Fruit fly (Drosophila melanogaster) whole organism, embryonic: ENCODE results near the gene Tgt.

Experiments used
- CG10147 ChIP-seq: fragments of 200-800 bp; sonication (Bioruptor generic); optimal IDR thresholded peaks from 2 replicates; lab custom pipeline; 2019; ENCODE audit warnings: missing biosample characterization, mild to moderate bottlenecking, missing genetic modification characterization, moderate library complexity
- CG1024 ChIP-seq: fragments of 200-800 bp; sonication (Bioruptor generic); IDR thresholded peaks from 2 replicates; pipeline ENCODE4 v1.3.6; 2022; ENCODE audit warnings: missing biosample characterization, missing genetic modification characterization
- CG10959 ChIP-seq: fragments of 200-800 bp; sonication (Bioruptor generic); IDR thresholded peaks from 2 replicates; pipeline ENCODE4 v1.3.6; 2022; ENCODE audit warnings: missing biosample characterization, missing genetic modification characterization
- CG11504 ChIP-seq: fragments of 200-800 bp; sonication (Bioruptor generic); optimal IDR thresholded peaks from 3 replicates; lab custom pipeline; 2019; ENCODE audit warnings: missing biosample characterization, mild to moderate bottlenecking, missing genetic modification characterization, moderate library complexity
- CG12659 ChIP-seq: fragments of 200-800 bp; sonication (Bioruptor generic); optimal IDR thresholded peaks from 3 replicates; lab custom pipeline; 2017; ENCODE audit warnings: mild to moderate bottlenecking, missing biosample characterization, missing genetic modification reagents, missing genetic modification characterization
- CG13775 ChIP-seq: fragments of 200-800 bp; sonication (Bioruptor generic); optimal IDR thresholded peaks from 3 replicates; lab custom pipeline; 2017; ENCODE audit warnings: missing biosample characterization, mild to moderate bottlenecking, missing genetic modification characterization
- CG1647 ChIP-seq: fragments of 200-800 bp; sonication (Bioruptor generic); optimal IDR thresholded peaks from 3 replicates; lab custom pipeline; 2016; ENCODE audit warnings: missing biosample characterization, missing genetic modification characterization
- CG18011 ChIP-seq: fragments of 200-800 bp; sonication (Bioruptor generic); optimal IDR thresholded peaks from 2 replicates; lab custom pipeline; 2017; ENCODE audit warnings: missing biosample characterization, missing genetic modification characterization, mild to moderate bottlenecking, moderate library complexity, missing genotype
- CG2120 ChIP-seq: fragments of 200-800 bp; sonication (Bioruptor generic); optimal IDR thresholded peaks from 3 replicates; lab custom pipeline; 2016; ENCODE audit warnings: missing biosample characterization, missing genetic modification characterization
- CG2678 ChIP-seq: fragments of 200-800 bp; sonication (Bioruptor generic); optimal IDR thresholded peaks from 3 replicates; lab custom pipeline; 2019; ENCODE audit warnings: missing biosample characterization, mild to moderate bottlenecking, missing genetic modification characterization, moderate library complexity
- CG2712 ChIP-seq: fragments of 200-800 bp; optimal IDR thresholded peaks from 3 replicates; lab custom pipeline; 2019; ENCODE audit warnings: missing biosample characterization, mild to moderate bottlenecking, missing genetic modification characterization, moderate library complexity
- CG31441 ChIP-seq: fragments of 200-800 bp; sonication (Bioruptor generic); IDR thresholded peaks from 2 replicates; pipeline ENCODE4 v1.3.6; 2022; ENCODE audit warnings: missing biosample characterization, missing genetic modification characterization
- CG3281 ChIP-seq: fragments of 200-800 bp; sonication (Bioruptor generic); optimal IDR thresholded peaks from 3 replicates; lab custom pipeline; 2017; ENCODE audit warnings: missing biosample characterization, mild to moderate bottlenecking, missing genetic modification characterization
- CG7556 ChIP-seq: fragments of 200-800 bp; sonication (Bioruptor generic); optimal IDR thresholded peaks from 2 replicates; lab custom pipeline; 2017; ENCODE audit warnings: missing biosample characterization, mild to moderate bottlenecking, missing genetic modification characterization
- CG7839 ChIP-seq: fragments of 200-800 bp; sonication (Bioruptor generic); optimal IDR thresholded peaks from 3 replicates; lab custom pipeline; 2018; ENCODE audit warnings: missing biosample characterization, mild to moderate bottlenecking, missing genetic modification characterization, moderate library complexity
- CoRest ChIP-seq: fragments of 200-800 bp; sonication (Bioruptor generic); optimal IDR thresholded peaks from 3 replicates; lab custom pipeline; 2018; ENCODE audit warnings: missing biosample characterization, mild to moderate bottlenecking, missing genetic modification characterization, moderate library complexity
- Deaf1 ChIP-seq: fragments of 200-800 bp; optimal IDR thresholded peaks from 3 replicates; lab custom pipeline; 2019; ENCODE audit warnings: missing biosample characterization, mild to moderate bottlenecking, missing genetic modification characterization, moderate library complexity
- Dek ChIP-seq: fragments of 200-800 bp; sonication (Bioruptor generic); optimal IDR thresholded peaks from 3 replicates; lab custom pipeline; 2019; ENCODE audit warnings: missing biosample characterization, mild to moderate bottlenecking, missing genetic modification characterization, moderate library complexity
- Eip74EF ChIP-seq, 2 experiments: fragments of 200-800 bp in 1 of 2; fragments of >200 bp in 1 of 2; sonication (Bioruptor generic) in 1 of 2; optimal IDR thresholded peaks; 2 replicates each; lab custom pipeline; 2017 to 2019; ENCODE audit warnings: missing biosample characterization in 2 of 2, missing genetic modification characterization in 2 of 2, mild to moderate bottlenecking in 1 of 2, moderate library complexity in 1 of 2
- Fer1 ChIP-seq: fragments of 200-800 bp; sonication (Bioruptor generic); optimal IDR thresholded peaks from 2 replicates; lab custom pipeline; 2017; ENCODE audit warnings: missing biosample characterization, mild to moderate bottlenecking, missing genetic modification characterization
- HLH3B ChIP-seq: fragments of 200-800 bp; sonication (Bioruptor generic); IDR thresholded peaks from 2 replicates; pipeline ENCODE4 v1.3.6; 2022; ENCODE audit warnings: missing biosample characterization, missing genetic modification characterization
- Hey ChIP-seq: fragments of 200-800 bp; sonication (Bioruptor generic); optimal IDR thresholded peaks from 3 replicates; lab custom pipeline; 2018; ENCODE audit warnings: missing biosample characterization, mild to moderate bottlenecking, missing genetic modification characterization
- Hmr ChIP-seq: fragments of 200-800 bp; sonication (Bioruptor generic); optimal IDR thresholded peaks from 3 replicates; lab custom pipeline; 2017; ENCODE audit warnings: mild to moderate bottlenecking, missing biosample characterization, missing genetic modification reagents, missing genetic modification characterization
- Mad ChIP-seq: fragments of 200-800 bp; sonication (Bioruptor generic); optimal IDR thresholded peaks from 2 replicates; lab custom pipeline; 2016; ENCODE audit warnings: missing biosample characterization, missing genetic modification characterization
- Meics ChIP-seq: fragments of 200-800 bp; sonication (Bioruptor generic); optimal IDR thresholded peaks from 2 replicates; lab custom pipeline; 2017; ENCODE audit warnings: missing biosample characterization, mild to moderate bottlenecking, missing genetic modification characterization
- NFAT ChIP-seq: fragments of 200-800 bp; sonication (Bioruptor generic); IDR thresholded peaks from 2 replicates; pipeline ENCODE4 v1.3.6; 2022; ENCODE audit warnings: missing biosample characterization, missing genetic modification characterization
- NfI ChIP-seq: fragments of 200-800 bp; sonication (Bioruptor generic); optimal IDR thresholded peaks from 3 replicates; lab custom pipeline; 2018; ENCODE audit warnings: missing biosample characterization, mild to moderate bottlenecking, missing genetic modification characterization, moderate library complexity
- Sox102F ChIP-seq: fragments of 200-800 bp; sonication (Bioruptor generic); optimal IDR thresholded peaks from 2 replicates; lab custom pipeline; 2018; ENCODE audit warnings: missing biosample characterization, mild to moderate bottlenecking, missing genetic modification characterization, moderate library complexity
- Stat92E ChIP-seq, 3 experiments: fragments of >200 bp in 2 of 3; fragments of 200-800 bp in 1 of 3; sonication (Bioruptor generic) in 1 of 3; optimal IDR thresholded peaks; 2 replicates each; lab custom pipeline; 2017 to 2019; ENCODE audit warnings: missing biosample characterization in 3 of 3, missing genetic modification characterization in 3 of 3, mild to moderate bottlenecking in 1 of 3, moderate library complexity in 1 of 3
- Usf ChIP-seq: fragments of 200-800 bp; sonication (Bioruptor generic); optimal IDR thresholded peaks from 2 replicates; lab custom pipeline; 2017; ENCODE audit warnings: missing genotype, missing biosample characterization, missing genetic modification characterization
- Xbp1 ChIP-seq: fragments of 200-800 bp; sonication (Bioruptor generic); optimal IDR thresholded peaks from 3 replicates; lab custom pipeline; 2016; ENCODE audit warnings: missing biosample characterization, mild to moderate bottlenecking, missing genetic modification characterization
- ash1 ChIP-seq: fragments of 200-800 bp; sonication (Bioruptor generic); optimal IDR thresholded peaks from 2 replicates; lab custom pipeline; 2018; ENCODE audit warnings: missing biosample characterization, mild to moderate bottlenecking, missing genetic modification characterization
- bcd ChIP-seq: fragments of 200-800 bp; sonication (Bioruptor generic); optimal IDR thresholded peaks from 2 replicates; lab custom pipeline; 2017; ENCODE audit warnings: missing biosample characterization, mild to moderate bottlenecking, missing genetic modification characterization
- bigmax ChIP-seq: fragments of 200-800 bp; sonication (Bioruptor generic); optimal IDR thresholded peaks from 2 replicates; lab custom pipeline; 2018; ENCODE audit warnings: missing biosample characterization, mild to moderate bottlenecking, missing genetic modification characterization
- br ChIP-seq: fragments of >200 bp; optimal IDR thresholded peaks from 2 replicates; lab custom pipeline; 2017
- caup ChIP-seq: fragments of 200-800 bp; sonication (Bioruptor generic); optimal IDR thresholded peaks from 3 replicates; lab custom pipeline; 2017; ENCODE audit warnings: missing biosample characterization, mild to moderate bottlenecking, missing genetic modification characterization, moderate library complexity; ENCODE audit not compliant: severe bottlenecking
- chinmo ChIP-seq: fragments of 200-800 bp; sonication (Bioruptor generic); IDR thresholded peaks from 4 replicates; pipeline ENCODE4 v1.3.6; 2022; ENCODE audit warnings: missing biosample characterization, missing genetic modification characterization; ENCODE audit not compliant: partially characterized antibody
- dan ChIP-seq: fragments of 200-800 bp; sonication (Bioruptor generic); IDR thresholded peaks from 2 replicates; pipeline ENCODE4 v1.3.6; 2022; ENCODE audit warnings: missing biosample characterization, missing genetic modification characterization
- grau ChIP-seq: fragments of 200-800 bp; optimal IDR thresholded peaks from 3 replicates; lab custom pipeline; 2019; ENCODE audit warnings: missing biosample characterization, mild to moderate bottlenecking, missing genetic modification characterization, moderate library complexity
- gt ChIP-seq: fragments of 200-800 bp; sonication (Bioruptor generic); IDR thresholded peaks from 2 replicates; pipeline ENCODE4 v1.3.6; 2022; ENCODE audit warnings: missing biosample characterization, missing genetic modification characterization
- lab ChIP-seq: fragments of 200-800 bp; sonication (Bioruptor generic); optimal IDR thresholded peaks from 3 replicates; lab custom pipeline; 2017; ENCODE audit warnings: missing biosample characterization, missing genetic modification characterization, mild to moderate bottlenecking, moderate library complexity, missing genetic modification reagents
- phol ChIP-seq: fragments of 200-800 bp; sonication (Bioruptor generic); optimal IDR thresholded peaks from 3 replicates; lab custom pipeline; 2018; ENCODE audit warnings: missing biosample characterization, mild to moderate bottlenecking, missing genetic modification characterization, moderate library complexity
- prd ChIP-seq, 3 experiments: fragments of >200 bp in 2 of 3; fragments of 200-800 bp in 1 of 3; sonication (Bioruptor generic) in 1 of 3; optimal IDR thresholded peaks in 2 of 3; IDR thresholded peaks in 1 of 3; 2 replicates in 2 of 3; 3 replicates in 1 of 3; pipeline versions ENCODE4 v1.3.6 to Lab custom; 2017 to 2022; ENCODE audit warnings: missing biosample characterization in 1 of 3, missing genetic modification characterization in 1 of 3
- row ChIP-seq: fragments of 200-800 bp; sonication (Bioruptor generic); IDR thresholded peaks from 3 replicates; pipeline ENCODE4 v1.3.6; 2022; ENCODE audit warnings: missing biosample characterization, missing genetic modification characterization
- sens ChIP-seq: fragments of 200-800 bp; sonication (Bioruptor generic); peaks from one replicate; lab custom pipeline; 2016; ENCODE audit warnings: missing biosample characterization, missing genetic modification characterization
- slbo ChIP-seq: fragments of 200-800 bp; sonication (Bioruptor generic); IDR thresholded peaks from 2 replicates; pipeline ENCODE4 v1.3.6; 2022; ENCODE audit warnings: missing biosample characterization, missing genetic modification characterization
- tin ChIP-seq: fragments of 200-800 bp; sonication (Bioruptor generic); optimal IDR thresholded peaks from 3 replicates; lab custom pipeline; 2016; ENCODE audit warnings: missing biosample characterization, missing genetic modification characterization
- unpg ChIP-seq: fragments of 200-800 bp; sonication (Bioruptor generic); optimal IDR thresholded peaks from 3 replicates; lab custom pipeline; 2018; ENCODE audit warnings: missing biosample characterization, mild to moderate bottlenecking, missing genetic modification characterization, moderate library complexity

The Tgt gene

dm6 chr2L:1135495-1135894 is 48.4 kb upstream of the Tgt start (continued):
- TF ChIP-seq Eip74EF (GFP tag; optimal IDR thresholded peaks at IDR 0.05; lab: Kevin White, UChicago) = no peak
- TF ChIP-seq Fer1 (GFP tag; lab: Kevin White, UChicago) = peak; percentile 50
- peak; percentile 47 for TF ChIP-seq CG3281
- no peak for TF ChIP-seq gt
- TF ChIP-seq CG11504 (tag; lab: Kevin White, UChicago) = no peak
- peak; percentile 5 for TF ChIP-seq phol (tag; lab: Kevin White, UChicago)
- TF ChIP-seq tin (GFP tag; lab: Kevin White, UChicago) = no peak
- peak; percentile 16 for TF ChIP-seq CG12659 (GFP tag; lab: Kevin White, UChicago)
- no peak for TF ChIP-seq br (lab: Kevin White, UChicago)
- peak; percentile 36 for TF ChIP-seq grau (tag; lab: Kevin White, UChicago)
- TF ChIP-seq CG13775 (GFP tag; lab: Kevin White, UChicago) = peak; percentile 16
- 0 out of 2 replicates have a peak, but pooled peaks have one; percentile 30 for TF ChIP-seq CG31441 (GFP tag; lab: Robert Waterston, UW)
- peak; percentile 26 for TF ChIP-seq caup (GFP tag; lab: Kevin White, UChicago)
- TF ChIP-seq CG1647 (GFP tag; lab: Kevin White, UChicago) = no peak
- no peak for TF ChIP-seq Hey
- peak; percentile 42 for TF ChIP-seq CG2120 (GFP tag; lab: Kevin White, UChicago)
- no peak for TF ChIP-seq CG10959 (GFP tag; lab: Robert Waterston, UW)
- peak; percentile 29 for TF ChIP-seq Dek (tag; lab: Kevin White, UChicago)
- no peak for TF ChIP-seq chinmo (GFP tag; lab: Robert Waterston, UW)
- TF ChIP-seq CG7839 (tag; lab: Kevin White, UChicago) = peak; percentile 19
- TF ChIP-seq sens (GFP tag; lab: Kevin White, UChicago) = peak; percentile 45
- 0 out of 3 replicates have a peak, but pooled peaks have one; percentile 33 for TF ChIP-seq row (GFP tag; lab: Robert Waterston, UW)
- no peak for TF ChIP-seq bigmax
- peak; percentile 24 for TF ChIP-seq Xbp1 (GFP tag; lab: Kevin White, UChicago)
- TF ChIP-seq ash1 (GFP tag; lab: Kevin White, UChicago) = no peak
- peak; percentile 22 for TF ChIP-seq bcd (GFP tag; lab: Kevin White, UChicago)
- TF ChIP-seq NfI = peak; percentile 18
- peak; percentile 15 for TF ChIP-seq CoRest (tag; lab: Kevin White, UChicago)
- TF ChIP-seq Sox102F (GFP tag; lab: Kevin White, UChicago) = peak; percentile 40
- TF ChIP-seq unpg (GFP tag; lab: Kevin White, UChicago) = no peak
- TF ChIP-seq HLH3B = no peak
- no peak for TF ChIP-seq CG1024
- TF ChIP-seq prd (optimal IDR thresholded peaks at IDR 0.05; lab: Kevin White, UChicago) = no peak
- 0 out of 3 replicates have a peak, but pooled peaks have one; percentile 10 for TF ChIP-seq prd (GFP tag; IDR thresholded peaks at IDR 0.05; lab: Robert Waterston, UW)
- TF ChIP-seq CG2712 (tag; lab: Kevin White, UChicago) = peak; percentile 19
- no peak for TF ChIP-seq dan
- no peak for TF ChIP-seq Usf
- TF ChIP-seq CG10147 (GFP tag; lab: Kevin White, UChicago) = peak; percentile 31
- TF ChIP-seq NFAT (GFP tag; lab: Robert Waterston, UW) = no peak
- no peak for TF ChIP-seq CG18011 (GFP tag; lab: Kevin White, UChicago)
- TF ChIP-seq Deaf1 (tag; lab: Kevin White, UChicago) = peak; percentile 11
- peak; percentile 32; the same call in 1 of the 2 replicates for TF ChIP-seq slbo (GFP tag; lab: Robert Waterston, UW)
- TF ChIP-seq Mad = no peak
- peak; percentile 60 for TF ChIP-seq CG2678 (tag; lab: Kevin White, UChicago)
- no peak for TF ChIP-seq Stat92E (GFP tag; optimal IDR thresholded peaks at IDR 0.05; lab: Kevin White, UChicago)
- TF ChIP-seq CG7556 (GFP tag; lab: Kevin White, UChicago) = peak; percentile 56
- TF ChIP-seq Hmr (GFP tag; lab: Kevin White, UChicago) = peak; percentile 67
- peak; percentile 63 for TF ChIP-seq Meics (GFP tag; lab: Kevin White, UChicago)
- TF ChIP-seq lab (GFP tag; lab: Kevin White, UChicago) = peak; percentile 62
